Fruit fly (Drosophila melanogaster) whole organism, embryonic: ENCODE measurements around the gene CG15011.

Source experiments
- CG10209 ChIP-seq: fragments of 200-800 bp; sonication (Bioruptor generic); optimal IDR thresholded peaks from 3 replicates; lab custom pipeline; 2017; ENCODE audit warnings: missing biosample characterization, mild to moderate bottlenecking, missing genetic modification characterization, missing genetic modification reagents
- CG10654 ChIP-seq: fragments of 200-800 bp; sonication (Bioruptor generic); optimal IDR thresholded peaks from 2 replicates; lab custom pipeline; 2016; ENCODE audit warnings: missing biosample characterization, missing genetic modification characterization
- CG10959 ChIP-seq: fragments of 200-800 bp; sonication (Bioruptor generic); IDR thresholded peaks from 2 replicates; pipeline ENCODE4 v1.3.6; 2022; ENCODE audit warnings: missing biosample characterization, missing genetic modification characterization
- CG10979 ChIP-seq: fragments of 200-800 bp; sonication (Bioruptor generic); optimal IDR thresholded peaks from 2 replicates; lab custom pipeline; 2018; ENCODE audit warnings: missing biosample characterization, mild to moderate bottlenecking, missing genetic modification characterization, moderate library complexity
- CG12299 ChIP-seq: fragments of 200-800 bp; sonication (Bioruptor generic); optimal IDR thresholded peaks from 2 replicates; lab custom pipeline; 2018; ENCODE audit warnings: missing biosample characterization, mild to moderate bottlenecking, missing genetic modification characterization
- CG1233 ChIP-seq: fragments of 200-800 bp; sonication (Bioruptor generic); optimal IDR thresholded peaks from 4 replicates; lab custom pipeline; 2018; ENCODE audit warnings: missing biosample characterization, mild to moderate bottlenecking, missing genetic modification characterization
- CG15073 ChIP-seq: fragments of 200-800 bp; sonication (Bioruptor generic); optimal IDR thresholded peaks from 2 replicates; lab custom pipeline; 2016; ENCODE audit warnings: missing biosample characterization, missing genetic modification characterization
- CG17186 ChIP-seq: fragments of 200-800 bp; sonication (Bioruptor generic); optimal IDR thresholded peaks from 3 replicates; lab custom pipeline; 2017; ENCODE audit warnings: missing biosample characterization, missing genetic modification reagents, missing genetic modification characterization
- CG17385 ChIP-seq: fragments of 200-800 bp; sonication (Bioruptor generic); optimal IDR thresholded peaks from 3 replicates; lab custom pipeline; 2018; ENCODE audit warnings: missing biosample characterization, mild to moderate bottlenecking, missing genetic modification characterization
- CG1832 ChIP-seq: fragments of 200-800 bp; sonication (Bioruptor generic); optimal IDR thresholded peaks from 2 replicates; lab custom pipeline; 2017; ENCODE audit warnings: missing biosample characterization, mild to moderate bottlenecking, missing genetic modification characterization, inconsistent platforms
- CG3847 ChIP-seq: fragments of 200-800 bp; sonication (Bioruptor generic); IDR thresholded peaks from 2 replicates; pipeline ENCODE4 v1.3.6; 2022; ENCODE audit warnings: missing biosample characterization, missing genetic modification characterization
- CG4404 ChIP-seq: fragments of 200-800 bp; sonication (Bioruptor generic); IDR thresholded peaks from 2 replicates; pipeline ENCODE4 v1.3.6; 2022; ENCODE audit warnings: missing biosample characterization, missing genetic modification characterization
- CG6254 ChIP-seq: fragments of 200-800 bp; sonication (Bioruptor generic); optimal IDR thresholded peaks from 3 replicates; lab custom pipeline; 2017; ENCODE audit warnings: mild to moderate bottlenecking, missing biosample characterization, missing genetic modification reagents, missing genetic modification characterization
- CG6689 ChIP-seq: fragments of 200-800 bp; sonication (Bioruptor generic); IDR thresholded peaks from 2 replicates; pipeline ENCODE4 v1.3.6; 2022; ENCODE audit warnings: missing biosample characterization, missing genetic modification characterization
- CG6791 ChIP-seq: fragments of 200-800 bp; sonication (Bioruptor generic); IDR thresholded peaks from 3 replicates; pipeline ENCODE4 v1.3.6; 2022; ENCODE audit warnings: missing biosample characterization, missing genetic modification characterization; ENCODE audit not compliant: partially characterized antibody
- CG6813 ChIP-seq: fragments of 200-800 bp; sonication (Bioruptor generic); optimal IDR thresholded peaks from 2 replicates; lab custom pipeline; 2017; ENCODE audit warnings: missing biosample characterization, missing genetic modification characterization, mild to moderate bottlenecking, moderate library complexity, missing genetic modification reagents
- CG7271 ChIP-seq: fragments of 200-800 bp; sonication (Bioruptor generic); optimal IDR thresholded peaks from 2 replicates; lab custom pipeline; 2018; ENCODE audit warnings: missing biosample characterization, mild to moderate bottlenecking, missing genetic modification characterization, moderate library complexity
- CG9727 ChIP-seq: fragments of 200-800 bp; sonication (Bioruptor generic); optimal IDR thresholded peaks from 3 replicates; lab custom pipeline; 2017; ENCODE audit warnings: missing biosample characterization, mild to moderate bottlenecking, missing genetic modification characterization
- CG9817 ChIP-seq: fragments of 200-800 bp; sonication (Bioruptor generic); optimal IDR thresholded peaks from 2 replicates; lab custom pipeline; 2018; ENCODE audit warnings: missing biosample characterization, mild to moderate bottlenecking, missing genetic modification characterization, moderate library complexity
- D ChIP-seq, 2 experiments: fragments of 200-800 bp in 1 of 2; fragments of >200 bp in 1 of 2; sonication (Bioruptor generic) in 1 of 2; optimal IDR thresholded peaks; 2 replicates in 1 of 2; 3 replicates in 1 of 2; lab custom pipeline; 2017; ENCODE audit warnings: mild to moderate bottlenecking in 1 of 2, missing biosample characterization in 1 of 2, missing genetic modification characterization in 1 of 2, missing genetic modification reagents in 1 of 2
- Dbx ChIP-seq: fragments of 200-800 bp; sonication (Bioruptor generic); IDR thresholded peaks from 3 replicates; pipeline ENCODE4 v1.3.6; 2022; ENCODE audit warnings: missing biosample characterization, missing genetic modification characterization
- Deaf1 ChIP-seq: fragments of 200-800 bp; optimal IDR thresholded peaks from 3 replicates; lab custom pipeline; 2019; ENCODE audit warnings: missing biosample characterization, mild to moderate bottlenecking, missing genetic modification characterization, moderate library complexity
- Dll ChIP-seq: fragments of 200-800 bp; sonication (Bioruptor generic); IDR thresholded peaks from 4 replicates; pipeline ENCODE4 v1.3.6; 2022; ENCODE audit warnings: missing biosample characterization, missing genetic modification characterization; ENCODE audit not compliant: partially characterized antibody
- GATAe ChIP-seq: fragments of 200-800 bp; sonication (Bioruptor generic); conservative IDR thresholded peaks from 2 replicates; pipeline ENCODE4 v1.3.6; 2022; ENCODE audit warnings: missing biosample characterization, missing genetic modification characterization
- Hr3 ChIP-seq: fragments of 200-800 bp; sonication (Bioruptor generic); optimal IDR thresholded peaks from 3 replicates; lab custom pipeline; 2016; ENCODE audit warnings: missing biosample characterization, missing genetic modification characterization
- MESR4 ChIP-seq: fragments of 200-800 bp; sonication (Bioruptor generic); optimal IDR thresholded peaks from 2 replicates; lab custom pipeline; 2018; ENCODE audit warnings: missing biosample characterization, mild to moderate bottlenecking, missing genetic modification characterization, moderate library complexity
- Max ChIP-seq: fragments of 200-800 bp; sonication (Bioruptor generic); optimal IDR thresholded peaks from 2 replicates; lab custom pipeline; 2016; ENCODE audit warnings: missing biosample characterization, mild to moderate bottlenecking, missing genetic modification characterization
- Myb ChIP-seq: fragments of 200-800 bp; sonication (Bioruptor generic); optimal IDR thresholded peaks from 2 replicates; lab custom pipeline; 2016; ENCODE audit warnings: missing biosample characterization, missing genetic modification characterization
- Pdp1 ChIP-seq, 2 experiments: fragments of 200-800 bp; sonication (Bioruptor generic); optimal IDR thresholded peaks; 3 replicates each; lab custom pipeline; 2016; ENCODE audit warnings: missing biosample characterization in 2 of 2, missing genetic modification characterization in 2 of 2, mild to moderate bottlenecking in 1 of 2, moderate library complexity in 1 of 2
- Side ChIP-seq: fragments of 200-800 bp; sonication (Bioruptor generic); optimal IDR thresholded peaks from 2 replicates; lab custom pipeline; 2016; ENCODE audit warnings: missing biosample characterization, missing genetic modification characterization
- Spps ChIP-seq: fragments of 200-800 bp; sonication (Bioruptor generic); optimal IDR thresholded peaks from 2 replicates; lab custom pipeline; 2018; ENCODE audit warnings: missing biosample characterization, mild to moderate bottlenecking, missing genetic modification characterization
- Taf1 ChIP-seq: fragments of 200-800 bp; sonication (Bioruptor generic); IDR thresholded peaks from 2 replicates; pipeline ENCODE4 v1.3.6; 2022; ENCODE audit warnings: missing biosample characterization, missing genetic modification characterization
- Xbp1 ChIP-seq: fragments of 200-800 bp; sonication (Bioruptor generic); optimal IDR thresholded peaks from 3 replicates; lab custom pipeline; 2016; ENCODE audit warnings: missing biosample characterization, mild to moderate bottlenecking, missing genetic modification characterization
- chn ChIP-seq: fragments of 200-800 bp; sonication (Bioruptor generic); optimal IDR thresholded peaks from 2 replicates; lab custom pipeline; 2016; ENCODE audit warnings: missing biosample characterization, missing genetic modification characterization
- crp ChIP-seq, 2 experiments: fragments of 200-800 bp; sonication (Bioruptor generic); optimal IDR thresholded peaks; 2 replicates in 1 of 2; 3 replicates in 1 of 2; lab custom pipeline; 2017; ENCODE audit warnings: missing biosample characterization in 2 of 2, missing genetic modification characterization in 2 of 2, mild to moderate bottlenecking in 1 of 2, moderate library complexity in 1 of 2
- dysf ChIP-seq: fragments of 200-800 bp; sonication (Bioruptor generic); IDR thresholded peaks from 3 replicates; pipeline ENCODE4 v1.3.6; 2022; ENCODE audit warnings: missing biosample characterization, missing genetic modification characterization
- fu2 ChIP-seq: fragments of 200-800 bp; sonication (Bioruptor generic); optimal IDR thresholded peaks from 2 replicates; lab custom pipeline; 2016; ENCODE audit warnings: missing biosample characterization, missing genetic modification characterization
- grn ChIP-seq: fragments of 200-800 bp; sonication (Bioruptor generic); optimal IDR thresholded peaks from 3 replicates; lab custom pipeline; 2017; ENCODE audit warnings: missing biosample characterization, missing genetic modification characterization
- lmd ChIP-seq: fragments of 200-800 bp; sonication (Bioruptor generic); IDR thresholded peaks from 2 replicates; pipeline ENCODE4 v1.3.6; 2022; ENCODE audit warnings: missing biosample characterization, missing genetic modification characterization
- lov ChIP-seq, 2 experiments: fragments of 200-800 bp in 1 of 2; fragments of >200 bp in 1 of 2; sonication (Bioruptor generic) in 1 of 2; IDR thresholded peaks in 1 of 2; optimal IDR thresholded peaks in 1 of 2; 2 replicates in 1 of 2; 3 replicates in 1 of 2; pipeline versions ENCODE4 v1.3.6 to Lab custom; 2017 to 2022; ENCODE audit warnings: missing biosample characterization in 1 of 2, missing genetic modification characterization in 1 of 2
- nerfin-1 ChIP-seq: fragments of 200-800 bp; sonication (Bioruptor generic); optimal IDR thresholded peaks from 3 replicates; lab custom pipeline; 2019; ENCODE audit warnings: missing biosample characterization, mild to moderate bottlenecking, missing genetic modification characterization, moderate library complexity
- org-1 ChIP-seq: fragments of 200-800 bp; sonication (Bioruptor generic); optimal IDR thresholded peaks from 2 replicates; lab custom pipeline; 2017; ENCODE audit warnings: missing biosample characterization, missing genetic modification characterization
- psq ChIP-seq: fragments of 200-800 bp; sonication (Bioruptor generic); optimal IDR thresholded peaks from 2 replicates; lab custom pipeline; 2017; ENCODE audit warnings: missing biosample characterization, missing genetic modification characterization
- repo ChIP-seq: fragments of 200-800 bp; sonication (Bioruptor generic); optimal IDR thresholded peaks from 2 replicates; lab custom pipeline; 2016; ENCODE audit warnings: missing biosample characterization, missing genetic modification characterization
- sna ChIP-seq: fragments of 200-800 bp; sonication (Bioruptor generic); IDR thresholded peaks from 2 replicates; pipeline ENCODE4 v1.3.6; 2022; ENCODE audit warnings: missing biosample characterization, missing genetic modification characterization; ENCODE audit not compliant: partially characterized antibody
- sr ChIP-seq: fragments of 200-800 bp; sonication (Bioruptor generic); IDR thresholded peaks from 3 replicates; pipeline ENCODE4 v1.3.6; 2022; ENCODE audit warnings: missing biosample characterization, missing genetic modification characterization
- ssp ChIP-seq: fragments of 200-800 bp; sonication (Bioruptor generic); IDR thresholded peaks from 2 replicates; pipeline ENCODE4 v1.3.6; 2022; ENCODE audit warnings: missing biosample characterization, missing genetic modification characterization
- trh ChIP-seq: fragments of 200-800 bp; sonication (Bioruptor generic); optimal IDR thresholded peaks from 2 replicates; lab custom pipeline; 2016; ENCODE audit warnings: missing biosample characterization, missing genetic modification characterization
- twi ChIP-seq: fragments of 200-800 bp; optimal IDR thresholded peaks from 2 replicates; lab custom pipeline; 2019; ENCODE audit warnings: missing biosample characterization, mild to moderate bottlenecking, missing genetic modification characterization, moderate library complexity

The CG15011 gene

DNA sequence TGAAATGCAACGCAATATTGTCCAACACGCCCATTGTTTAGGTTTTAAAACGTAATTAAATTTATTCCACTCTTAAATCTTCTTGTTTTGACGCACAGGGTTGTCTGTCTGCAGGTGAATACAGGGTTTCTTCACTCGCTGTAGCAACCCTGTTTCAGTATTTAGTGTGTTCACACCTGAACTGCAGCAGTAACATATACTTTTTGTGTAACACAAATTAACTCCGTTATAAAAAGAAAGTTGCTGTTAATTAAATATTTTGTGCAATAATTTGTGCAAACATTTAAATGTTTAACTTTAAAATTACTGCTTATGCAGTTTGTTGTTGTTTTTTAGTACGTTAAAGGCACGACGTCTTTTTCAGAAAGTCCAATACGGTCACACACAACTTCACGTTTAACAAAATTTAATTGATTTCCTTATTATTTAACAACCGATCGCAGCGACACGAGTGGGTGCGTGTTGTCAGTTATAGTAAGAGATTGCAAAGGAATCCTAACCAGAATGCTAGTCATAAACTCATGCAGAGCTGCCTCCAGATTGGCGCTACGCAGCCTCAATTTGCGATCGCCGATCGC, 33.3 kb upstream of the CG15011 start, which contains the start of the genes CG15012 and Fdx2 (continued):
- peak; percentile 42 for TF ChIP-seq Xbp1 (GFP tag; lab: Kevin White, UChicago)
- peak; percentile 2 for TF ChIP-seq CG17186
- TF ChIP-seq repo = no peak
- peak; percentile 7 for TF ChIP-seq twi (tag; lab: Kevin White, UChicago)
- TF ChIP-seq Pdp1 (GFP tag; optimal IDR thresholded peaks at IDR 0.05; lab: Kevin White, UChicago) = peak in 1 of 2 experiments; percentile 82
- TF ChIP-seq psq (GFP tag; lab: Kevin White, UChicago) = no peak
- TF ChIP-seq Side = no peak
- TF ChIP-seq lmd (GFP tag; lab: Robert Waterston, UW) = no peak
- peak; percentile 43 for TF ChIP-seq CG3847 (GFP tag; lab: Robert Waterston, UW)
- no peak for TF ChIP-seq Taf1 (GFP tag; lab: Robert Waterston, UW)
- no peak for TF ChIP-seq CG9727 (GFP tag; lab: Kevin White, UChicago)
- no peak for TF ChIP-seq Spps (tag; lab: Kevin White, UChicago)
- TF ChIP-seq sna (GFP tag; lab: Robert Waterston, UW) = no peak
- TF ChIP-seq fu2 = no peak
- TF ChIP-seq nerfin-1 (tag; lab: Kevin White, UChicago) = peak; percentile 12
- TF ChIP-seq crp (GFP tag; optimal IDR thresholded peaks at IDR 0.05; lab: Kevin White, UChicago) = peak in 1 of 2 experiments; percentile 29
- TF ChIP-seq CG6689 = no peak
- TF ChIP-seq GATAe (GFP tag; lab: Robert Waterston, UW) = no peak
- TF ChIP-seq Deaf1 (tag; lab: Kevin White, UChicago) = peak; percentile 3
- no peak for TF ChIP-seq CG1832 (GFP tag; lab: Kevin White, UChicago)
- no peak for TF ChIP-seq CG15073
- TF ChIP-seq D (optimal IDR thresholded peaks at IDR 0.05; lab: Kevin White, UChicago) = no peak
- TF ChIP-seq D (GFP tag; optimal IDR thresholded peaks at IDR 0.05; lab: Kevin White, UChicago) = no peak
- no peak for TF ChIP-seq CG6791 (GFP tag; lab: Robert Waterston, UW)
- no peak for TF ChIP-seq CG10959 (GFP tag; lab: Robert Waterston, UW)
- TF ChIP-seq CG7271 (tag; lab: Kevin White, UChicago) = no peak
- TF ChIP-seq Dbx (GFP tag; lab: Robert Waterston, UW) = no peak
- no peak for TF ChIP-seq CG10209 (GFP tag; lab: Kevin White, UChicago)
- no peak for TF ChIP-seq CG1233
- peak; percentile 55 for TF ChIP-seq Myb (GFP tag; lab: Kevin White, UChicago)
- TF ChIP-seq CG6813 = no peak
- no peak for TF ChIP-seq Hr3 (GFP tag; lab: Kevin White, UChicago)
- no peak for TF ChIP-seq CG9817 (tag; lab: Kevin White, UChicago)
- TF ChIP-seq Dll (GFP tag; lab: Robert Waterston, UW) = peak; percentile 53; the same call in 3 of the 4 replicates
- TF ChIP-seq CG10979 (tag; lab: Kevin White, UChicago) = no peak
- no peak for TF ChIP-seq sr
- peak; percentile 92 for TF ChIP-seq ssp (GFP tag; lab: Robert Waterston, UW)
- TF ChIP-seq chn = no peak
- no peak for TF ChIP-seq Max (GFP tag; lab: Kevin White, UChicago)
- no peak for TF ChIP-seq CG4404 (GFP tag; lab: Robert Waterston, UW)
- peak; percentile 84 for TF ChIP-seq MESR4
- TF ChIP-seq trh (GFP tag; lab: Kevin White, UChicago) = no peak
- no peak for TF ChIP-seq CG6254
- TF ChIP-seq CG10654 (GFP tag; lab: Kevin White, UChicago) = no peak
- no peak for TF ChIP-seq grn (GFP tag; lab: Kevin White, UChicago)
- no peak for TF ChIP-seq lov (optimal IDR thresholded peaks at IDR 0.05; lab: Kevin White, UChicago)
- TF ChIP-seq lov (GFP tag; IDR thresholded peaks at IDR 0.05; lab: Robert Waterston, UW) = no peak
- TF ChIP-seq dysf = no peak
- peak; percentile 15 for TF ChIP-seq CG12299 (tag; lab: Kevin White, UChicago)
- no peak for TF ChIP-seq CG17385 (GFP tag; lab: Kevin White, UChicago)
- no peak for TF ChIP-seq org-1 (GFP tag; lab: Kevin White, UChicago)
